Worm (Caenorhabditis elegans): ENCODE measurements around the gene Y38H6C.23.

ce11 chrV:20566454-20566853 is 10.3 kb upstream of the Y38H6C.23 start, which contains the start of gene F26F2.3:
- no peak for TF ChIP-seq F52B5.7 (tag; optimal IDR thresholded peaks at IDR 0.05)
- TF ChIP-seq lin-35 (GFP tag; optimal IDR thresholded peaks at IDR 0.05): no peak
- TF ChIP-seq nfya-1 (tag; optimal IDR thresholded peaks at IDR 0.05; ENCODE audit: borderline replicate concordance, insufficient read depth): no peak

Data from whole organism, young adult.